Worm (Caenorhabditis elegans) whole organism, L3 larva: Measurements from ENCODE around the gene cpf-1.

Experiments
- aly-2 ChIP-seq: fragments of 150-350 bp; optimal IDR thresholded peaks from 2 replicates; lab custom pipeline; 2014; ENCODE audit warnings: missing biosample characterization, missing genetic modification characterization
- ama-1 ChIP-seq: fragments of 150-350 bp; optimal IDR thresholded peaks from 2 replicates; lab custom pipeline; 2018
- ceh-16 ChIP-seq: sonication (generic microtip); optimal IDR thresholded peaks from 2 replicates; lab custom pipeline; 2017; ENCODE audit warnings: missing biosample characterization, missing genetic modification characterization
- ceh-28 ChIP-seq: fragments of 150-350 bp; optimal IDR thresholded peaks from 2 replicates; lab custom pipeline; 2014; ENCODE audit warnings: missing biosample characterization, missing genetic modification reagents, missing genetic modification characterization
- ceh-82 ChIP-seq: fragments of 150-350 bp; optimal IDR thresholded peaks from 2 replicates; lab custom pipeline; 2014; ENCODE audit warnings: missing biosample characterization, missing genetic modification characterization
- ceh-9 ChIP-seq: sonication (generic microtip); optimal IDR thresholded peaks from 2 replicates; lab custom pipeline; 2018; ENCODE audit warnings: missing biosample characterization, missing genetic modification characterization
- daf-12 ChIP-seq: fragments of 150-350 bp; optimal IDR thresholded peaks from 2 replicates; lab custom pipeline; 2014; ENCODE audit warnings: missing biosample characterization, missing genetic modification reagents, missing genetic modification characterization
- egl-5 ChIP-seq: fragments of 150-350 bp; optimal IDR thresholded peaks from 2 replicates; lab custom pipeline; 2017; ENCODE audit warnings: missing biosample characterization, missing genetic modification reagents, missing genetic modification characterization, inconsistent platforms
- elt-1 ChIP-seq: fragments of 150-350 bp; optimal IDR thresholded peaks from 2 replicates; lab custom pipeline; 2014; ENCODE audit warnings: missing biosample characterization, missing genetic modification characterization
- elt-2 ChIP-seq: sonication (generic microtip); optimal IDR thresholded peaks from 2 replicates; lab custom pipeline; 2016; ENCODE audit warnings: missing genetic modification reagents, mild to moderate bottlenecking, missing genetic modification characterization, missing compliant biosample characterization
- elt-3 ChIP-seq, 3 experiments: fragments of 150-350 bp in 1 of 3; sonication (generic microtip) in 2 of 3; optimal IDR thresholded peaks; 2 replicates in 2 of 3; 4 replicates in 1 of 3; lab custom pipeline; 2014 to 2017; ENCODE audit warnings: missing biosample characterization in 3 of 3, missing genetic modification characterization in 3 of 3
- fkh-10 ChIP-seq: sonication (generic microtip); optimal IDR thresholded peaks from 2 replicates; lab custom pipeline; 2017; ENCODE audit warnings: missing biosample characterization, missing genetic modification reagents, missing genetic modification characterization
- fkh-2 ChIP-seq: fragments of 150-350 bp; optimal IDR thresholded peaks from 2 replicates; lab custom pipeline; 2014; ENCODE audit warnings: missing biosample characterization, missing genetic modification reagents, missing genetic modification characterization
- jun-1 ChIP-seq: fragments of 150-350 bp; optimal IDR thresholded peaks from 2 replicates; lab custom pipeline; 2014; ENCODE audit warnings: missing biosample characterization, missing genetic modification reagents, missing genetic modification characterization
- lin-15B ChIP-seq: fragments of 150-350 bp; optimal IDR thresholded peaks from 2 replicates; lab custom pipeline; 2014; ENCODE audit warnings: missing biosample characterization, missing genetic modification characterization
- lsy-12 ChIP-seq: sonication (generic microtip); optimal IDR thresholded peaks from 2 replicates; lab custom pipeline; 2016; ENCODE audit warnings: mild to moderate bottlenecking, missing genetic modification characterization, missing compliant biosample characterization
- mdl-1 ChIP-seq: fragments of 150-350 bp; optimal IDR thresholded peaks from 2 replicates; lab custom pipeline; 2014; ENCODE audit warnings: missing biosample characterization, missing genetic modification characterization
- nfya-1 ChIP-seq: sonication (generic microtip); optimal IDR thresholded peaks from 2 replicates; lab custom pipeline; 2017; ENCODE audit warnings: missing genetic modification characterization, mild to moderate bottlenecking, missing compliant biosample characterization, antibody characterized with exemption, moderate library complexity; ENCODE audit not compliant: insufficient read depth
- nhr-11 ChIP-seq: fragments of 150-350 bp; optimal IDR thresholded peaks from 2 replicates; lab custom pipeline; 2014; ENCODE audit warnings: missing biosample characterization, missing genetic modification characterization
- nhr-12 ChIP-seq: fragments of 150-350 bp; optimal IDR thresholded peaks from 2 replicates; lab custom pipeline; 2014; ENCODE audit warnings: missing biosample characterization, missing genetic modification characterization
- nhr-23 ChIP-seq: fragments of 150-350 bp; optimal IDR thresholded peaks from 2 replicates; lab custom pipeline; 2014; ENCODE audit warnings: missing biosample characterization, missing genetic modification reagents, missing genetic modification characterization
- nhr-237 ChIP-seq: fragments of 150-350 bp; optimal IDR thresholded peaks from 2 replicates; lab custom pipeline; 2014; ENCODE audit warnings: missing biosample characterization, missing genetic modification characterization
- nhr-25 ChIP-seq: sonication (generic microtip); optimal IDR thresholded peaks from 2 replicates; lab custom pipeline; 2017; ENCODE audit warnings: missing biosample characterization, missing genetic modification characterization
- nhr-28 ChIP-seq: fragments of 150-350 bp; optimal IDR thresholded peaks from 2 replicates; lab custom pipeline; 2014; ENCODE audit warnings: missing biosample characterization, missing genetic modification characterization
- nhr-43 ChIP-seq: sonication (generic microtip); optimal IDR thresholded peaks from 2 replicates; lab custom pipeline; 2016; ENCODE audit warnings: mild to moderate bottlenecking, missing genetic modification characterization, missing compliant biosample characterization; ENCODE audit not compliant: poor library complexity, severe bottlenecking
- nhr-67 ChIP-seq: fragments of 150-350 bp; optimal IDR thresholded peaks from 2 replicates; lab custom pipeline; 2014; ENCODE audit warnings: missing biosample characterization, missing genetic modification characterization
- nhr-77 ChIP-seq: fragments of 150-350 bp; optimal IDR thresholded peaks from 2 replicates; lab custom pipeline; 2014; ENCODE audit warnings: missing biosample characterization, missing genetic modification characterization
- pha-4 ChIP-seq: fragments of 150-350 bp; optimal IDR thresholded peaks from 2 replicates; lab custom pipeline; 2014; ENCODE audit warnings: missing biosample characterization, missing genetic modification reagents, missing genetic modification characterization
- sea-2 ChIP-seq: fragments of 150-350 bp; sonication (generic microtip); optimal IDR thresholded peaks from 4 replicates; lab custom pipeline; 2014; ENCODE audit warnings: missing biosample characterization, missing genetic modification reagents, missing genetic modification characterization
- tbx-2 ChIP-seq: sonication (generic microtip); optimal IDR thresholded peaks from 2 replicates; lab custom pipeline; 2016; ENCODE audit warnings: mild to moderate bottlenecking, missing genetic modification characterization, missing compliant biosample characterization
- unc-62 ChIP-seq: fragments of 150-350 bp; sonication (generic microtip); optimal IDR thresholded peaks from 4 replicates; lab custom pipeline; 2014; ENCODE audit warnings: missing biosample characterization, missing genetic modification reagents, missing genetic modification characterization
- zag-1 ChIP-seq: fragments of 150-350 bp; optimal IDR thresholded peaks from 2 replicates; lab custom pipeline; 2014; ENCODE audit warnings: missing biosample characterization, missing genetic modification characterization
- ztf-11 ChIP-seq: fragments of 150-350 bp; optimal IDR thresholded peaks from 2 replicates; lab custom pipeline; 2014; ENCODE audit warnings: missing biosample characterization, missing genetic modification characterization

Gene cpf-1

DNA sequence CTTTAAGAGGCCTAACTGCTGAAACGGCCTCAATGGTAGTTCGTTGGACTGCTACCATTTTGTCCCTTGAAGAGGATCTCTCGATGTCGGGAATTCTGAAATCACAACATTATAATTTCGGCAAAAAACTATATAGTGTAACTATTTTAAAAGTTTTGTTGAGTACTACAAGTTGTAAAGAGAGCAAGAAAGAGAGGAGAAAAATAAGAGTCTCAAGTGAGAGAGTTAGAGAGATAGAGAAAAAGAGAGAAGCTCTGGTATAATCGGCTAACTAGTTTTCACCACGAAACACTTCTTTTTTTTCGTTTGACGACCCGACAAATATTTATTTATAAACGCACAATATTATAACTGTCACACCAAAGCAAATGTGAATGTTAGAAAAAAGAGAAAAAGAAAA lies 35.4 kb upstream of the cpf-1 start, which contains the start of gene vab-9:
TSS of gene vab-9 (minus strand) at position 101 of the 400 bp plus-strand sequence.
- TF ChIP-seq pha-4 (tag; lab: Kevin White, UChicago) = peak; percentile 46
- no peak for TF ChIP-seq nhr-28 (tag; lab: Kevin White, UChicago)

DNA sequence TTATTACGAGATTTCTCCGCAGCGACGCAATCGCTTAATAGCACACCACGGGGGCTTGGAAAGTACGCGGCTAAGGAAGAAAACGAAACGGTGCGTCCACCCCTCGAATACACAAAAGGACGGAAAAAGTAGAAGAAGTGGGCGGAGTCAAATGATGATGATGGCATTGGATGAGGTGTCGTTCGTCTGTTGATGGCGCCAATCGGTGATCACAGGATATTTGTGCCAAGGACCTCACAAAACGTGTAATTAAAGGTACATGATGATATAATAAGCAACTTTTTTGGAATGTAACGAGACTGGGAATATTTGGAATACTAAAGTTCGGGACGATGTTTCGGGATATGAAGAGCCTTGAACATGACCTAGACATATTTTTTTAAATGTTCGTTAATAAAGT lies 32.1 kb upstream of the cpf-1 start, which contains the start of gene cutl-12:
TSS of gene cutl-12 (minus strand) at position 101 of the 400 bp plus-strand sequence.
- no peak for TF ChIP-seq lsy-12

DNA sequence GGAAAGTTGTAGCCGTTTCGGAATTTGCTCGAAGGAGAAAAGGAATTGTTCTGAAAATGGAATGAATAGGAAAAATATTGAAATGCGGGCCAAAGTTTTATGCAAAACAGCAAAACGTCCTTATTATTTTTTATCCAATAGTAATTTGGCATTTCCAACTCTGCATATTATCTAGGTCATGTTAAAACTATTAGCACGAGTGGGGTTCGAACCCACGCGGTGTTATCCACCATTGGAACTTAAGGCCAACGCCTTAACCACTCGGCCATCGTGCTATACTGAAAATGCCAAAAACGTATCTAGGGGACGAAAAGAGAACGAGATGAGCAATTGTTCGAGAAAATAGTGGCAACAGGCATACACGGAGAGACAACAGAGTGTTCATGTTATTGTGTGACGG lies 29.5 kb upstream of the cpf-1 start:
- TF ChIP-seq fkh-2 (tag; lab: Kevin White, UChicago) (no peak), nhr-11 (tag; lab: Kevin White, UChicago) (no peak), ceh-28 (tag; lab: Kevin White, UChicago) (no peak), fkh-10 (GFP tag; lab: Kevin White, UChicago) (no peak), unc-62 (GFP tag; lab: Kevin White, UChicago) (no peak), zag-1 (tag; lab: Kevin White, UChicago) (no peak), nhr-237 (tag; lab: Kevin White, UChicago) (no peak), ceh-9 (tag; lab: Kevin White, UChicago) (no peak), ceh-82 (tag; lab: Kevin White, UChicago) (no peak), tbx-2 (no peak), egl-5 (no peak), nhr-12 (tag; lab: Kevin White, UChicago) (no peak), elt-2 (no peak), ztf-11 (tag; lab: Kevin White, UChicago) (no peak), aly-2 (no peak), lin-15B (tag; lab: Kevin White, UChicago) (no peak), elt-1 (no peak), ceh-16 (tag; lab: Kevin White, UChicago) (no peak), daf-12 (tag; lab: Kevin White, UChicago) (no peak)

DNA sequence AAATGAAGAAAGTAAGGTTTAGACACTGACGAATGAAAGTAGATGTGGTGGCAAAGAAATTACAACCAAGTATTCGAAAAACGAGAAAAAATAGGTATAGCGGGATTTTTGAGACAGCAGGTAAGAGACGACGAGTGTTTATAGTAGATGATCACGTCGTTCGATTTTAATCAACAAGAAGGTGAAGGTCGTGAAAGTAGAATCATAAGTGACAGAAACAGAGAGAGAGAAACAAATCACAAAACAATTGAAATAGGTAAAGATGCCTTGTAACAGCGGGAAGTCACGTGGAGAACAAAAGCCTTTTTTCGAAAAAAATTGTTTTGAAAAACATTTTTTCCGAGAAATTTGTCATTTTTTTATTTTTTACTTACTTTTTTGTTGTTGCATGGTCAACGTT lies 27.8 kb upstream of the cpf-1 start, which contains the start of gene T22C8.6:
TSS of gene T22C8.6 (minus strand) at position 194 of the 400 bp plus-strand sequence.
- TF ChIP-seq nhr-23 (tag; lab: Kevin White, UChicago) (peak; percentile 19), nhr-77 (tag; lab: Kevin White, UChicago) (no peak), ama-1 (lab: Kevin White, UChicago) (no peak), nhr-25 (peak; percentile 33), ceh-9 (tag; lab: Kevin White, UChicago) (no peak), nhr-12 (tag; lab: Kevin White, UChicago) (no peak)

DNA sequence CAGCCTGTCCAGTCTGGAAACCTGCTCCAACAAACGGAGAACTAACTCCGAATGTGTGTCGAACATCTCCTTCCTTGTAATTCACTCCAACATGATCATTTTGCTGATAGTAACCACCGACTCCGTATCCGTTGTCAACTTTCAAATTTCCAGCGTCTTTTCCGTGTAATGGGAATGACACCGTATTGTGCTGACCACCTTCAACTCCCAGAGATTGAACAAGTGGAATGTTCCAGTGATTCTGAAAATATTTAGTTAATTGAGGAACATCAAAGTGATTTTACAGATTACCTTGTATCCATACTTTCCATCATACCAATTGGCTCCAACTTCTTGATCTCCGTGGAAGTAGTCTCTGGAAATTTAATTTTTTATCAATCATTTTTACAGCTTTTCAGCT lies 25.7 kb upstream of the cpf-1 start:
- TF ChIP-seq nhr-25 = no peak
- no peak for TF ChIP-seq mdl-1 (tag; lab: Kevin White, UChicago)
- TF ChIP-seq lsy-12 = no peak
- no peak for TF ChIP-seq sea-2 (GFP tag; lab: Kevin White, UChicago)
- TF ChIP-seq nhr-43 (tag; lab: Kevin White, UChicago) = no peak
- no peak for TF ChIP-seq elt-3 (tag; optimal IDR thresholded peaks at IDR 0.05; lab: Kevin White, UChicago)
- TF ChIP-seq jun-1 (tag; lab: Kevin White, UChicago) = no peak
- no peak for TF ChIP-seq ceh-82 (tag; lab: Kevin White, UChicago)
- no peak for TF ChIP-seq nhr-28 (tag; lab: Kevin White, UChicago)
- TF ChIP-seq tbx-2 = no peak
- TF ChIP-seq nhr-67 = no peak

DNA sequence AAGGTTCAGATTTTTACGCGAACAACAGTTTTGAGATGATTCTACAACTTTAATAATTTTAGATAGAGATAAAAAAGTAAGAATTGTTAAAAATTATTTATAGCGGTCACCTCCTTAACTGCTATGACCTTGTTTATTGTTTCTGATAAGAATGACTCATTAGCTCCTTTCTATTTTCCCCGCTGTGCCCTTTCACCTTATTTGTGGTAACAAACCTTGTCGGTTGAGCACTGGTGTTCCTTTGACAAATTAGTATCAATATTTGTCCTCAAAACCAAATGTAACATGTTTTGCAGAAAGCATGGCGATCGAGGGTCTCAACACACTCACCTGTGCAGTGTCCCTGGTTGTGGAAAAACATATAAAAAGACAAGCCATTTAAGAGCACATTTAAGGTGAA lies 24.4 kb upstream of the cpf-1 start:
- TF ChIP-seq nfya-1 (tag; lab: Kevin White, UChicago) (no peak), pha-4 (tag; lab: Kevin White, UChicago) (peak; percentile 48)
- TF ChIP-seq, all 47 proteins: peak for 1
